Worm (Caenorhabditis elegans) whole organism, young adult: Measurements from ENCODE around the gene srh-5.

Experiments
- C17E4.6 ChIP-seq: fragments of 200-800 bp; sonication (Bioruptor generic); IDR thresholded peaks from 2 replicates; pipeline ENCODE4 v1.3.6; 2022; ENCODE audit warnings: missing genetic modification reagents, missing genetic modification characterization, missing compliant biosample characterization
- D2030.7 ChIP-seq: fragments of 200-800 bp; sonication (Bioruptor generic); IDR thresholded peaks from 2 replicates; pipeline ENCODE4 v1.3.6; 2022; ENCODE audit warnings: missing genetic modification reagents, missing genetic modification characterization, missing compliant biosample characterization
- F33H1.4 ChIP-seq: fragments of 200-800 bp; sonication (Bioruptor generic); IDR thresholded peaks from 2 replicates; pipeline ENCODE4 v1.3.6; 2022; ENCODE audit warnings: missing genetic modification reagents, missing genetic modification characterization, missing compliant biosample characterization
- F37B4.10 ChIP-seq: fragments of 200-800 bp; sonication (Bioruptor generic); IDR thresholded peaks from 2 replicates; pipeline ENCODE4 v1.3.6; 2022; ENCODE audit warnings: missing genetic modification characterization, missing compliant biosample characterization
- F39B2.1 ChIP-seq: fragments of 200-800 bp; sonication (Bioruptor generic); IDR thresholded peaks from 2 replicates; pipeline ENCODE4 v1.3.6; 2022; ENCODE audit warnings: missing genetic modification reagents, missing genetic modification characterization, missing compliant biosample characterization
- F55B11.4 ChIP-seq: sonication (generic microtip); optimal IDR thresholded peaks from 2 replicates; lab custom pipeline; 2016; ENCODE audit warnings: missing compliant biosample characterization, missing genetic modification characterization, borderline replicate concordance; ENCODE audit not compliant: insufficient read depth
- K11D2.4 ChIP-seq: fragments of 200-800 bp; sonication (Bioruptor generic); IDR thresholded peaks from 2 replicates; pipeline ENCODE4 v1.3.6; 2022; ENCODE audit warnings: missing genetic modification reagents, missing genetic modification characterization, missing compliant biosample characterization
- Y95B8A.8 ChIP-seq: fragments of 200-800 bp; sonication (Bioruptor generic); IDR thresholded peaks from 2 replicates; pipeline ENCODE4 v1.3.6; 2022; ENCODE audit warnings: missing genetic modification reagents, missing genetic modification characterization, missing compliant biosample characterization
- akir-1 ChIP-seq: fragments of 200-800 bp; sonication (Bioruptor generic); optimal IDR thresholded peaks from 2 replicates; lab custom pipeline; 2018; ENCODE audit warnings: mild to moderate bottlenecking, missing genetic modification characterization, moderate library complexity, missing compliant biosample characterization
- aptf-2 ChIP-seq: fragments of 200-800 bp; sonication (Bioruptor generic); conservative IDR thresholded peaks from 2 replicates; pipeline ENCODE4 v1.3.6; 2022; ENCODE audit warnings: missing genetic modification reagents, missing genetic modification characterization, missing compliant biosample characterization
- aptf-3 ChIP-seq: fragments of 200-800 bp; sonication (Bioruptor generic); IDR thresholded peaks from 2 replicates; pipeline ENCODE4 v1.3.6; 2022; ENCODE audit warnings: missing genetic modification characterization, missing compliant biosample characterization
- bed-1 ChIP-seq: fragments of 200-800 bp; sonication (Bioruptor generic); IDR thresholded peaks from 2 replicates; pipeline ENCODE4 v1.3.6; 2022; ENCODE audit warnings: missing genetic modification reagents, missing genetic modification characterization, missing compliant biosample characterization
- cebp-2 ChIP-seq: fragments of 200-800 bp; sonication (Bioruptor generic); IDR thresholded peaks from 2 replicates; pipeline ENCODE4 v1.3.6; 2022; ENCODE audit warnings: missing genetic modification characterization, missing compliant biosample characterization
- ceh-27 ChIP-seq: fragments of 200-800 bp; sonication (Bioruptor generic); optimal IDR thresholded peaks from 2 replicates; lab custom pipeline; 2018; ENCODE audit warnings: mild to moderate bottlenecking, missing genetic modification characterization, moderate library complexity, missing compliant biosample characterization
- ceh-58 ChIP-seq: fragments of 200-800 bp; sonication (Bioruptor generic); IDR thresholded peaks from 2 replicates; pipeline ENCODE4 v1.3.6; 2022; ENCODE audit warnings: missing genetic modification characterization, missing compliant biosample characterization
- ceh-79 ChIP-seq: sonication (generic microtip); optimal IDR thresholded peaks from 2 replicates; lab custom pipeline; 2017; ENCODE audit warnings: mild to moderate bottlenecking, missing genetic modification characterization, missing compliant biosample characterization
- ceh-91 ChIP-seq: fragments of 200-800 bp; sonication (Bioruptor generic); IDR thresholded peaks from 2 replicates; pipeline ENCODE4 v1.3.6; 2022; ENCODE audit warnings: missing genetic modification reagents, missing genetic modification characterization, missing compliant biosample characterization
- egl-44 ChIP-seq: fragments of 200-800 bp; sonication (Bioruptor generic); IDR thresholded peaks from 2 replicates; pipeline ENCODE4 v1.3.6; 2022; ENCODE audit warnings: missing genetic modification reagents, missing genetic modification characterization, missing compliant biosample characterization
- ets-4 ChIP-seq: fragments of 200-800 bp; sonication (Bioruptor generic); optimal IDR thresholded peaks from 2 replicates; lab custom pipeline; 2018; ENCODE audit warnings: mild to moderate bottlenecking, missing genetic modification characterization, missing compliant biosample characterization
- hlh-12 ChIP-seq: sonication (generic microtip); optimal IDR thresholded peaks from 2 replicates; lab custom pipeline; 2016; ENCODE audit warnings: missing genetic modification characterization, missing compliant biosample characterization
- hsf-1 ChIP-seq: fragments of 200-800 bp; sonication (Bioruptor generic); IDR thresholded peaks from 2 replicates; pipeline ENCODE4 v1.3.6; 2022; ENCODE audit warnings: missing genetic modification reagents, missing genetic modification characterization, missing compliant biosample characterization
- lag-1 ChIP-seq: fragments of 200-800 bp; sonication (Bioruptor generic); IDR thresholded peaks from 2 replicates; pipeline ENCODE4 v1.3.6; 2022; ENCODE audit warnings: missing genetic modification reagents, missing genetic modification characterization, missing compliant biosample characterization
- let-526 ChIP-seq: fragments of 200-800 bp; sonication (Bioruptor generic); IDR thresholded peaks from 2 replicates; pipeline ENCODE4 v1.3.6; 2022; ENCODE audit warnings: missing genetic modification reagents, missing genetic modification characterization, missing compliant biosample characterization
- lir-1 ChIP-seq: fragments of 200-800 bp; sonication (Bioruptor generic); conservative IDR thresholded peaks from 2 replicates; pipeline ENCODE4 v1.3.6; 2022; ENCODE audit warnings: missing genetic modification reagents, missing genetic modification characterization, missing compliant biosample characterization
- mcd-1 ChIP-seq: fragments of 200-800 bp; sonication (Bioruptor generic); IDR thresholded peaks from 2 replicates; pipeline ENCODE4 v1.3.6; 2022; ENCODE audit warnings: missing genetic modification reagents, missing genetic modification characterization, missing compliant biosample characterization
- nfya-2 ChIP-seq: fragments of 200-800 bp; sonication (Bioruptor generic); IDR thresholded peaks from 2 replicates; pipeline ENCODE4 v1.3.6; 2022; ENCODE audit warnings: missing genetic modification reagents, missing genetic modification characterization, missing compliant biosample characterization
- repo-1 ChIP-seq: sonication (generic microtip); optimal IDR thresholded peaks from 2 replicates; lab custom pipeline; 2017; ENCODE audit warnings: mild to moderate bottlenecking, missing genetic modification characterization, missing compliant biosample characterization
- sdz-38 ChIP-seq: sonication (generic microtip); optimal IDR thresholded peaks from 2 replicates; lab custom pipeline; 2016; ENCODE audit warnings: missing genotype, missing genetic modification characterization, missing compliant biosample characterization
- sea-2 ChIP-seq: fragments of 200-800 bp; sonication (Bioruptor generic); IDR thresholded peaks from 2 replicates; pipeline ENCODE4 v1.3.6; 2022; ENCODE audit warnings: missing genetic modification characterization, missing compliant biosample characterization
- snpc-3.4 ChIP-seq: sonication (generic microtip); optimal IDR thresholded peaks from 2 replicates; lab custom pipeline; 2017; ENCODE audit warnings: missing genetic modification characterization, mild to moderate bottlenecking, missing compliant biosample characterization, antibody characterized with exemption, moderate library complexity, missing genotype, missing genetic modification reagents
- zfh-2 ChIP-seq: fragments of 200-800 bp; sonication (Bioruptor generic); conservative IDR thresholded peaks from 2 replicates; pipeline ENCODE4 v1.3.6; 2022; ENCODE audit warnings: missing genetic modification reagents, missing genetic modification characterization, missing compliant biosample characterization
- ztf-25 ChIP-seq: fragments of 200-800 bp; sonication (Bioruptor generic); IDR thresholded peaks from 2 replicates; pipeline ENCODE4 v1.3.6; 2022; ENCODE audit warnings: missing genetic modification reagents, missing genetic modification characterization, missing compliant biosample characterization
- ztf-6 ChIP-seq: fragments of 200-800 bp; sonication (Bioruptor generic); IDR thresholded peaks from 2 replicates; pipeline ENCODE4 v1.3.6; 2022; ENCODE audit warnings: missing genetic modification reagents, missing genetic modification characterization, missing compliant biosample characterization

srh-5 gene

DNA sequence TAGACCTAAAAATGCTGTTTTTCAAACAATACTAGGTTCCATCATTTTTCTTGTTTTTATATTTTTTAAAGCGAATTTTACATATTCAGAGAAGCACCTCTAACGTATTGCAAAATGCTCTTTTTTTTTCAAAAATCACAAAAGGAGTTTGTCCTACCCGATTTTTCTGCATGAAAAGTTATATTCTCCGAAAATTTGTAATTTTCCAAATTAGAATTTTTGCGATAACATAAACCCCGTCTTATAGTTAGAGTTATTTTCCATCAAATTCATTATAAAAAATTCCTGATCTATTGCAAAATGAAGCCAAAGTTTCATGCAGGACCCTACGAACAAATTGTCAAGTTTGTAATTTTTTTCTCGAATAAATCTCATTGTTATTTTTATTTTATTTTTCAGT, 23.0 kb downstream of the srh-5 start, which contains the start of gene srw-99:
TSS of gene srw-99 (plus strand) at position 301 of the 400 bp plus-strand sequence.
- TF ChIP-seq aptf-2 (GFP tag; lab: Robert Waterston, UW) (no peak), zfh-2 (GFP tag; lab: Robert Waterston, UW) (no peak), hsf-1 (no peak), C17E4.6 (GFP tag; lab: Robert Waterston, UW) (no peak)
- TF ChIP-seq, all 124 proteins: peak for 0

DNA sequence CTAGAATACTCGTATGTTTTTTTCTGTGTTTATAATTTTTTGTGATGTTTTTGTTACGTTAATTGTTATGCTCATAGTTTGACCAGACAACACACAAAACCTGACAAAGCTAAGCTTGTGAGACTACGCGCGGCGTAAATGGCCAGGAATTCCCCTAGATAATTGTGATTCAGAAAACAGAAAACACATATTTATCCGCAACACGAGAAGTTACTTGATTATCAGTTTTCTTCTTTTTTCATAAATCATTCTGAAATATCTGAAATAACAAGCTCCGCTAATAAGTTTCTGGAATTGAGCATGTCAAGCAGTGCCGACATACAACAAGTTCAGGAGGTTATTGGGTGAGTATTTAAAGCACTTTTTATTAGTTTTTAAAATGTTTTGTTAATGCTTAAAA, 25.5 kb downstream of the srh-5 start, which contains the start of gene srw-100:
TSS of gene srw-100 (plus strand) at position 301 of the 400 bp plus-strand sequence.
- TF ChIP-seq K11D2.4 (GFP tag; lab: Robert Waterston, UW) (no peak), hlh-12 (tag; lab: Kevin White, UChicago) (no peak), snpc-3.4 (no peak), F39B2.1 (GFP tag; lab: Robert Waterston, UW) (no peak), F33H1.4 (GFP tag; lab: Robert Waterston, UW) (no peak), ceh-79 (tag; lab: Kevin White, UChicago) (no peak), sdz-38 (tag; lab: Kevin White, UChicago) (no peak), egl-44 (GFP tag; lab: Robert Waterston, UW) (no peak), F55B11.4 (no peak), akir-1 (GFP tag; lab: Kevin White, UChicago) (no peak), ceh-27 (GFP tag; lab: Kevin White, UChicago) (no peak), D2030.7 (no peak), let-526 (GFP tag; lab: Robert Waterston, UW) (no peak), ets-4 (no peak), cebp-2 (GFP tag; lab: Robert Waterston, UW) (no peak), ztf-25 (GFP tag; lab: Robert Waterston, UW) (no peak), mcd-1 (GFP tag; lab: Robert Waterston, UW) (no peak)

DNA sequence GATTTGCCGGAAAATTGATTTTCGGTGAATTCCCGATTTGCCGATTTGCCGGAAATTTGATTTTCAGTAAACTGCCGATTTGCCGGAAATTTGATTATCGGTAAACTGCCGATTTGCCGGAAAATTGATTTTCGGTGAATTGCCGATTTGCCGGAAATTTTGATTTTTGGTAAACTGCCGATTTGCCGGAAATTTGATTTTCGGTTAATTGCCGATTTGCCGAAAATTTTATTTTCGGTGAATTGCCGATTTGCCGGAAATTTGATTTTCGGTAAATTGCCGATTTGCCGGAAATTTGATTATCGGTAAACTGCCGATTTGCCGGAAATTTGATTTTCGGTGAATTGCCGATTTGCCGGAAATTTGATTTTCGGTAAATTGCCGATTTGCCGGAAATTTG, 27.0 kb downstream of the srh-5 start:
- TF ChIP-seq C17E4.6 (GFP tag; lab: Robert Waterston, UW) = peak; percentile 34; the same call in 1 of the 2 replicates
- TF ChIP-seq, all 124 proteins: peak for 1; not testable (repeated sequence) for 123

DNA sequence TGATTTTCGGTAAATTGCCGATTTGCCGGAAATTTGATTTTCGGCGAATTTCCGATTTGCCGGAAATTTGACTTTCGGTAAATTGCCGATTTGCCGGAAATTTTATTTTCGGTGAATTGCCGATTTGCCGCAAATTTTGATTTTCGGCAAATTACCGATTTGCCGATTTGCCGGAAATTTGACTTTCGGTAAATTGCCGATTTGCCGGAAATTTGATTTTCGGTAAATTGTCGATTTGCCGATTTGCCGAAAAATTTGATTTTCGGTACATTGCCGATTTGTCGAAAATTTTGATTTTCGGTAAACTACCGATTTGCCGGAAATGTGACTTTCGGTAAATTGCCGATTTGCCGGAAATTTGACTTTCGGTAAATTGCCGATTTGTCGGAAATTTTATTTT, 28.3 kb downstream of the srh-5 start:
- TF ChIP-seq ceh-58 (peak; percentile 77; the same call in 1 of the 2 replicates), lag-1 (GFP tag; lab: Robert Waterston, UW) (peak; percentile 63; the same call in 1 of the 2 replicates), nfya-2 (GFP tag; lab: Robert Waterston, UW) (0 out of 2 replicates have a peak, but pooled peaks have one; percentile 72), cebp-2 (GFP tag; lab: Robert Waterston, UW) (peak; percentile 37; the same call in 1 of the 2 replicates), sea-2 (GFP tag; lab: Robert Waterston, UW) (peak; percentile 77; the same call in 1 of the 2 replicates), bed-1 (GFP tag; lab: Robert Waterston, UW) (0 out of 2 replicates have a peak, but pooled peaks have one; percentile 73), ztf-25 (GFP tag; lab: Robert Waterston, UW) (0 out of 2 replicates have a peak, but pooled peaks have one; percentile 31), ztf-6 (GFP tag; lab: Robert Waterston, UW) (peak; percentile 8; the same call in 1 of the 2 replicates), Y95B8A.8 (GFP tag; lab: Robert Waterston, UW) (peak; percentile 75), K11D2.4 (GFP tag; lab: Robert Waterston, UW) (peak; percentile 64), aptf-3 (GFP tag; lab: Robert Waterston, UW) (0 out of 2 replicates have a peak, but pooled peaks have one; percentile 21), F37B4.10 (GFP tag; lab: Robert Waterston, UW) (0 out of 2 replicates have a peak, but pooled peaks have one; percentile 92), ceh-91 (GFP tag; lab: Robert Waterston, UW) (peak; percentile 28; the same call in 1 of the 2 replicates)

- TF ChIP-seq repo-1 (tag; lab: Kevin White, UChicago) (no peak), lir-1 (GFP tag; lab: Robert Waterston, UW) (no peak)
Measured at ce11 chrV:1716892-1717291, 31.5 kb downstream of the srh-5 start, which contains the start of gene srw-103. srw-103 (plus strand) TSS chrV:1717192.
